Worm (Caenorhabditis elegans) whole organism, early embryonic: Measurements from ENCODE around the gene clc-27.

Experiments
- ama-1 ChIP-seq: fragments of 150-350 bp; optimal IDR thresholded peaks from 2 replicates; lab custom pipeline; 2014
- ceh-13 ChIP-seq: fragments of 200-800 bp; sonication (Bioruptor generic); optimal IDR thresholded peaks from 2 replicates; lab custom pipeline; 2018; ENCODE audit warnings: mild to moderate bottlenecking, missing genetic modification characterization, missing compliant biosample characterization
- scrt-1 ChIP-seq: fragments of 200-800 bp; sonication (Bioruptor generic); IDR thresholded peaks from 2 replicates; pipeline ENCODE4 v1.3.6; 2022; ENCODE audit warnings: missing genetic modification characterization, missing compliant biosample characterization
- tbx-37 ChIP-seq: fragments of 200-800 bp; sonication (Bioruptor generic); conservative IDR thresholded peaks from 2 replicates; pipeline ENCODE4 v1.3.6; 2022; ENCODE audit warnings: missing genetic modification reagents, missing genetic modification characterization, missing compliant biosample characterization

DNA sequence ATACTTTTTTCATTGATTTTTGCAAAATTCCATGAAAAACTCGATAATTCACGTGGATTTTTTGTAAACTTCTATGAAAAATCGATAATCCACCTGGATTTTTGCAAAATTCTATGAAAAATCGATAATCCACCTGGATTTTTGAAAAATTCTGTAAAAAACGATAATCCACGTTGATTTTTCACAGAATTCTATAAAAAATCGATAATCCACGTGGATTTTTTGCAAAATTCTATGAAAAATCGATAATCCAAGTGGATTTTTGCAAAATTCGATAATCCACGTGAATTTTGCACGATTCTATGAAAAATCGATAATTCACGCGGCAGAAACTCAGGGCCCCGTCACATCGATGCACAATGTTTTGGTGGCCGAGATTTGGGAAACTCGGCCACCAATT is 49.9 kb downstream of the clc-27 start:
- TF ChIP-seq ama-1 (lab: Kevin White, UChicago): no peak
- TF ChIP-seq scrt-1 (GFP tag; lab: Robert Waterston, UW): no peak
- no peak for TF ChIP-seq tbx-37
- TF ChIP-seq ceh-13 (GFP tag; lab: Kevin White, UChicago): no peak
